Worm (Caenorhabditis elegans): ENCODE data around the gene Y43F4A.4.

ce11 chrIII:13285421-13285820 is 40.0 kb downstream of the Y43F4A.4 start, which contains the start of gene F56A8.8:
- no peak for TF ChIP-seq ets-4 (GFP tag; optimal IDR thresholded peaks at IDR 0.05)
- TF ChIP-seq ceh-40 (GFP tag; IDR thresholded peaks at IDR 0.05) = no peak
- no peak for TF ChIP-seq ceh-91 (GFP tag; IDR thresholded peaks at IDR 0.05)
- TF ChIP-seq hlh-26 (GFP tag; conservative IDR thresholded peaks at IDR 0.05) = no peak
- no peak for TF ChIP-seq pha-4 (tag; optimal IDR thresholded peaks at IDR 0.05)
- TF ChIP-seq sdz-38 (tag; optimal IDR thresholded peaks at IDR 0.05) = no peak
- TF ChIP-seq ama-1 (optimal IDR thresholded peaks at IDR 0.05) = no peak
- no peak for TF ChIP-seq ama-1 (GFP tag; optimal IDR thresholded peaks at IDR 0.05)
- no peak for TF ChIP-seq lin-35 (GFP tag; optimal IDR thresholded peaks at IDR 0.05)
- TF ChIP-seq nfya-1 (tag; optimal IDR thresholded peaks at IDR 0.05; ENCODE audit: borderline replicate concordance, insufficient read depth) = no peak
- TF ChIP-seq ekl-4 (GFP tag; IDR thresholded peaks at IDR 0.05) = no peak
- no peak for TF ChIP-seq unc-62 (GFP tag; optimal IDR thresholded peaks at IDR 0.05)
- TF ChIP-seq him-1 (tag; optimal IDR thresholded peaks at IDR 0.05) = no peak
- TF ChIP-seq attf-3 (GFP tag; conservative IDR thresholded peaks at IDR 0.05) = no peak
